Worm (Caenorhabditis elegans) whole organism, late embryonic: ENCODE results near the gene B0361.14.
A peak's percentile ranks its signal among the peaks of the same experiment; 100 is the strongest.

ENCODE experiments used
- C08G9.2 ChIP-seq: sonication (generic microtip); optimal IDR thresholded peaks from 2 replicates; lab custom pipeline; 2016; ENCODE audit warnings: mild to moderate bottlenecking, missing genetic modification characterization, moderate library complexity, missing compliant biosample characterization
- F13H6.1 ChIP-seq: sonication (generic microtip); optimal IDR thresholded peaks from 2 replicates; lab custom pipeline; 2016; ENCODE audit warnings: missing genetic modification characterization, missing compliant biosample characterization
- K02D7.2 ChIP-seq: sonication (generic microtip); optimal IDR thresholded peaks from 2 replicates; lab custom pipeline; 2017; ENCODE audit warnings: mild to moderate bottlenecking, missing genetic modification characterization, missing compliant biosample characterization
- Y22D7AL.16 ChIP-seq: sonication (generic microtip); optimal IDR thresholded peaks from 2 replicates; lab custom pipeline; 2016; ENCODE audit warnings: missing genetic modification characterization, missing compliant biosample characterization
- ama-1 ChIP-seq: fragments of 150-350 bp; optimal IDR thresholded peaks from 2 replicates; lab custom pipeline; 2014
- ceh-18 ChIP-seq: sonication (generic microtip); optimal IDR thresholded peaks from 2 replicates; lab custom pipeline; 2016; ENCODE audit warnings: missing genetic modification characterization, missing compliant biosample characterization
- ceh-19 ChIP-seq: fragments of 200-800 bp; sonication (Bioruptor generic); optimal IDR thresholded peaks from 2 replicates; lab custom pipeline; 2018; ENCODE audit warnings: mild to moderate bottlenecking, missing genetic modification characterization, missing compliant biosample characterization
- ceh-2 ChIP-seq: sonication (generic microtip); optimal IDR thresholded peaks from 2 replicates; lab custom pipeline; 2016; ENCODE audit warnings: missing genotype, missing genetic modification characterization, missing compliant biosample characterization
- ceh-30 ChIP-seq: fragments of 150-350 bp; optimal IDR thresholded peaks from 2 replicates; lab custom pipeline; 2014; ENCODE audit warnings: missing biosample characterization, missing genetic modification characterization
- ceh-31 ChIP-seq: sonication (generic microtip); optimal IDR thresholded peaks from 2 replicates; lab custom pipeline; 2016; ENCODE audit warnings: missing genetic modification characterization, missing compliant biosample characterization
- ceh-34 ChIP-seq: sonication (generic microtip); optimal IDR thresholded peaks from 2 replicates; lab custom pipeline; 2016; ENCODE audit warnings: mild to moderate bottlenecking, missing genetic modification characterization, missing compliant biosample characterization
- ceh-45 ChIP-seq: fragments of 200-800 bp; sonication (Bioruptor generic); IDR thresholded peaks from 2 replicates; pipeline ENCODE4 v1.3.6; 2022; ENCODE audit warnings: missing genetic modification reagents, missing genetic modification characterization, missing compliant biosample characterization
- ceh-48 ChIP-seq: sonication (generic microtip); optimal IDR thresholded peaks from 2 replicates; lab custom pipeline; 2016; ENCODE audit warnings: missing genetic modification characterization, inconsistent platforms, missing compliant biosample characterization
- ceh-6 ChIP-seq: fragments of 200-800 bp; sonication (Bioruptor generic); optimal IDR thresholded peaks from 2 replicates; lab custom pipeline; 2018; ENCODE audit warnings: mild to moderate bottlenecking, missing genetic modification characterization, missing compliant biosample characterization
- ceh-9 ChIP-seq: sonication (generic microtip); optimal IDR thresholded peaks from 2 replicates; lab custom pipeline; 2016; ENCODE audit warnings: mild to moderate bottlenecking, missing genetic modification characterization, inconsistent platforms, missing compliant biosample characterization
- che-1 ChIP-seq: sonication (generic microtip); optimal IDR thresholded peaks from 2 replicates; lab custom pipeline; 2016; ENCODE audit warnings: mild to moderate bottlenecking, missing genetic modification characterization, missing compliant biosample characterization
- dmd-4 ChIP-seq: sonication (generic microtip); optimal IDR thresholded peaks from 2 replicates; lab custom pipeline; 2016; ENCODE audit warnings: borderline replicate concordance, missing genetic modification characterization, missing compliant biosample characterization
- dve-1 ChIP-seq: sonication (generic microtip); optimal IDR thresholded peaks from 2 replicates; lab custom pipeline; 2017; ENCODE audit warnings: antibody characterized with exemption, mild to moderate bottlenecking, missing genetic modification characterization, missing compliant biosample characterization
- elt-2 ChIP-seq: sonication (generic microtip); optimal IDR thresholded peaks from 2 replicates; lab custom pipeline; 2016; ENCODE audit warnings: missing genetic modification reagents, missing genetic modification characterization, missing compliant biosample characterization
- elt-4 ChIP-seq: sonication (generic microtip); optimal IDR thresholded peaks from 2 replicates; lab custom pipeline; 2016; ENCODE audit warnings: missing genetic modification characterization, missing compliant biosample characterization
- ets-4 ChIP-seq: sonication (generic microtip); optimal IDR thresholded peaks from 2 replicates; lab custom pipeline; 2016; ENCODE audit warnings: missing genetic modification characterization, missing compliant biosample characterization
- eyg-1 ChIP-seq: sonication (generic microtip); optimal IDR thresholded peaks from 2 replicates; lab custom pipeline; 2016; ENCODE audit warnings: missing genotype, missing genetic modification characterization, missing compliant biosample characterization
- fax-1 ChIP-seq: sonication (generic microtip); optimal IDR thresholded peaks from 2 replicates; lab custom pipeline; 2016; ENCODE audit warnings: missing genotype, missing genetic modification characterization, missing compliant biosample characterization
- gmeb-2 ChIP-seq: sonication (generic microtip); optimal IDR thresholded peaks from 2 replicates; lab custom pipeline; 2016; ENCODE audit warnings: missing genetic modification characterization, inconsistent platforms, missing compliant biosample characterization
- hlh-13 ChIP-seq: fragments of 200-800 bp; sonication (Bioruptor generic); optimal IDR thresholded peaks from 2 replicates; lab custom pipeline; 2018; ENCODE audit warnings: mild to moderate bottlenecking, missing genetic modification characterization, missing compliant biosample characterization
- hlh-15 ChIP-seq: sonication (generic microtip); optimal IDR thresholded peaks from 2 replicates; lab custom pipeline; 2016; ENCODE audit warnings: missing genetic modification characterization, missing compliant biosample characterization
- hlh-30 ChIP-seq: sonication (generic microtip); optimal IDR thresholded peaks from 2 replicates; lab custom pipeline; 2017; ENCODE audit warnings: antibody characterized with exemption, missing genetic modification characterization, missing compliant biosample characterization; ENCODE audit not compliant: insufficient read depth
- hlh-6 ChIP-seq: sonication (generic microtip); optimal IDR thresholded peaks from 2 replicates; lab custom pipeline; 2016; ENCODE audit warnings: missing genotype, missing genetic modification characterization, missing compliant biosample characterization
- lim-6 ChIP-seq: sonication (generic microtip); optimal IDR thresholded peaks from 2 replicates; lab custom pipeline; 2016; ENCODE audit warnings: missing genetic modification characterization, missing compliant biosample characterization
- lin-11 ChIP-seq: fragments of 200-800 bp; sonication (Bioruptor generic); optimal IDR thresholded peaks from 2 replicates; lab custom pipeline; 2018; ENCODE audit warnings: mild to moderate bottlenecking, missing genetic modification characterization, missing compliant biosample characterization
- mec-3 ChIP-seq: sonication (generic microtip); optimal IDR thresholded peaks from 2 replicates; lab custom pipeline; 2016; ENCODE audit warnings: borderline replicate concordance, missing genetic modification characterization, missing compliant biosample characterization
- nfya-1 ChIP-seq: sonication (generic microtip); optimal IDR thresholded peaks from 2 replicates; lab custom pipeline; 2017; ENCODE audit warnings: missing genetic modification characterization, mild to moderate bottlenecking, missing compliant biosample characterization, antibody characterized with exemption, moderate library complexity
- nhr-232 ChIP-seq: sonication (generic microtip); optimal IDR thresholded peaks from 2 replicates; lab custom pipeline; 2016; ENCODE audit warnings: missing genetic modification characterization, missing compliant biosample characterization
- odd-2 ChIP-seq: sonication (generic microtip); optimal IDR thresholded peaks from 2 replicates; lab custom pipeline; 2017; ENCODE audit warnings: antibody characterized with exemption, mild to moderate bottlenecking, missing genetic modification characterization, missing compliant biosample characterization
- pag-3 ChIP-seq: sonication (generic microtip); optimal IDR thresholded peaks from 2 replicates; lab custom pipeline; 2016; ENCODE audit warnings: missing compliant biosample characterization, missing genetic modification characterization, borderline replicate concordance
- pqm-1 ChIP-seq: sonication (generic microtip); optimal IDR thresholded peaks from 2 replicates; lab custom pipeline; 2016; ENCODE audit warnings: missing genetic modification characterization, missing compliant biosample characterization
- pros-1 ChIP-seq: fragments of 150-350 bp; optimal IDR thresholded peaks from 2 replicates; lab custom pipeline; 2014; ENCODE audit warnings: missing biosample characterization, missing genetic modification reagents, missing genetic modification characterization
- ref-2 ChIP-seq: sonication (generic microtip); optimal IDR thresholded peaks from 2 replicates; lab custom pipeline; 2016; ENCODE audit warnings: missing genetic modification characterization, missing compliant biosample characterization
- rnt-1 ChIP-seq: sonication (generic microtip); optimal IDR thresholded peaks from 2 replicates; lab custom pipeline; 2016; ENCODE audit warnings: missing genetic modification characterization, missing compliant biosample characterization
- sdc-2 ChIP-seq: sonication (generic microtip); optimal IDR thresholded peaks from 2 replicates; lab custom pipeline; 2016; ENCODE audit warnings: missing genotype, missing genetic modification characterization, missing compliant biosample characterization
- sox-4 ChIP-seq: sonication (generic microtip); optimal IDR thresholded peaks from 2 replicates; lab custom pipeline; 2017; ENCODE audit warnings: mild to moderate bottlenecking, missing genetic modification characterization, inconsistent platforms, missing compliant biosample characterization
- syd-9 ChIP-seq: sonication (generic microtip); optimal IDR thresholded peaks from 2 replicates; lab custom pipeline; 2016; ENCODE audit warnings: mild to moderate bottlenecking, missing genetic modification characterization, moderate library complexity, missing compliant biosample characterization
- tbx-2 ChIP-seq: sonication (generic microtip); optimal IDR thresholded peaks from 2 replicates; lab custom pipeline; 2016; ENCODE audit warnings: missing genetic modification characterization, missing compliant biosample characterization
- tbx-7 ChIP-seq: sonication (generic microtip); optimal IDR thresholded peaks from 2 replicates; lab custom pipeline; 2016; ENCODE audit warnings: missing genotype, missing genetic modification characterization, missing compliant biosample characterization
- unc-42 ChIP-seq: sonication (generic microtip); optimal IDR thresholded peaks from 2 replicates; lab custom pipeline; 2016; ENCODE audit warnings: missing genotype, missing genetic modification characterization, missing compliant biosample characterization
- unc-55 ChIP-seq: sonication (generic microtip); optimal IDR thresholded peaks from 2 replicates; lab custom pipeline; 2017; ENCODE audit warnings: missing biosample characterization, missing genetic modification reagents, missing genetic modification characterization
- unc-86 ChIP-seq: sonication (generic microtip); optimal IDR thresholded peaks from 2 replicates; lab custom pipeline; 2016; ENCODE audit warnings: missing genetic modification characterization, missing compliant biosample characterization
- zip-5 ChIP-seq: sonication (generic microtip); optimal IDR thresholded peaks from 2 replicates; lab custom pipeline; 2016; ENCODE audit warnings: missing genetic modification characterization, missing compliant biosample characterization
- ztf-16 ChIP-seq: sonication (generic microtip); optimal IDR thresholded peaks from 2 replicates; lab custom pipeline; 2017; ENCODE audit warnings: missing genetic modification characterization, missing compliant biosample characterization

Gene B0361.14

DNA sequence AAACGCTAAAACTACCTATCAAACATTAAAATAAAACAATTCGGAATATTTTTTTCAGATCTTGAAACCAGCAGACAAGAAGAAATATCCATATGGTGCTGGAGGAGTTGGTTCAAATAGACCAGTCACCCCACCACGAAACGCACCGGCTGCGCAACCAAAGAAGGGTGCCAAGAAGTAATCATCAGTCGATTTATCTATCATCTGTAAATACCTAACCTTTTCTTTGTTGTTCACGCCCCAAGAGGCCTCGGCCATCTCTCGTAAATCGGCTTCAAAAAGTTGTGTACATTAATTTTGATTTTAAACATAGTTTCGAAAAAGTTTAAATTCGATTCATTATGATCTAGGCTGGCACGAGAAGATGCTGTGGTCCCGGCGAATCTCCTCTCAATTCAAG is 38.7 kb upstream of the B0361.14 start:
- TF ChIP-seq lim-6 (no peak), ceh-30 (no peak), tbx-7 (tag; lab: Kevin White, UChicago) (no peak), C08G9.2 (tag; lab: Kevin White, UChicago) (no peak), lin-11 (tag; lab: Kevin White, UChicago) (no peak), pag-3 (tag; lab: Kevin White, UChicago) (no peak), hlh-6 (no peak)

DNA sequence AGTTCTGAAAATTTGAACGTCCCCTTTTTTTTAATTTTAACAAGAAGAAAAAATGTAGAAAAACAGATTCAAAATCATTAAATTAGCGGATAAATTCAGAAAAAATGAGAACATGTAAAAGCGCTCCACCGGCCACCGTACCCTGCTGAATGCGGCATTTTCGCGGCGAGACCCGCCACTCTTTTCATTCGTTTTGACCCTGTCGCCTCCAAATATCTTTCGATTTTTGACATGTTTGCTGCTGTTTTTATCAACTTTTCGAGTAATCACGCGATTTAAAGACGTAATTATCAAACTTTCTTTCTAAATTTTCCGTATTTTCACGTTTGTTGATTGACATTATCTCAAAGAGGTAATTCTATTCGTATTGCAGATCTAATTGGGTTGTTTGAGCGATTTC is 36.9 kb upstream of the B0361.14 start, which contains the start of gene gsp-2:
Gene gsp-2, plus strand, starts transcription at position 374 of the 400 bp plus-strand sequence.
- TF ChIP-seq K02D7.2 (tag; lab: Kevin White, UChicago) (no peak), syd-9 (tag; lab: Kevin White, UChicago) (no peak), ama-1 (no peak), fax-1 (no peak), dmd-4 (tag; lab: Kevin White, UChicago) (no peak), lim-6 (no peak), odd-2 (no peak), ceh-9 (tag; lab: Kevin White, UChicago) (no peak), che-1 (tag; lab: Kevin White, UChicago) (peak; percentile 0), ceh-2 (tag; lab: Kevin White, UChicago) (no peak), unc-55 (GFP tag; lab: Kevin White, UChicago) (no peak), hlh-30 (tag; lab: Kevin White, UChicago) (no peak), nfya-1 (tag; lab: Kevin White, UChicago) (peak; percentile 74), hlh-6 (no peak), ceh-6 (GFP tag; lab: Kevin White, UChicago) (no peak), unc-42 (tag; lab: Kevin White, UChicago) (peak; percentile 23), ceh-19 (no peak), ceh-31 (tag; lab: Kevin White, UChicago) (peak; percentile 35), tbx-2 (tag; lab: Kevin White, UChicago) (peak; percentile 20), nhr-232 (no peak), elt-2 (tag; lab: Kevin White, UChicago) (peak; percentile 24), ceh-18 (tag; lab: Kevin White, UChicago) (no peak), ceh-30 (no peak), sdc-2 (no peak), hlh-13 (GFP tag; lab: Kevin White, UChicago) (no peak), ceh-45 (no peak), ets-4 (tag; lab: Kevin White, UChicago) (no peak), mec-3 (tag; lab: Kevin White, UChicago) (no peak), hlh-15 (tag; lab: Kevin White, UChicago) (no peak), ref-2 (tag; lab: Kevin White, UChicago) (peak; percentile 29), Y22D7AL.16 (tag; lab: Kevin White, UChicago) (no peak), gmeb-2 (no peak), F13H6.1 (tag; lab: Kevin White, UChicago) (no peak), dve-1 (peak; percentile 16), pag-3 (tag; lab: Kevin White, UChicago) (no peak), rnt-1 (tag; lab: Kevin White, UChicago) (no peak), unc-86 (no peak)
- TF ChIP-seq, all 69 proteins: peak for 8

DNA sequence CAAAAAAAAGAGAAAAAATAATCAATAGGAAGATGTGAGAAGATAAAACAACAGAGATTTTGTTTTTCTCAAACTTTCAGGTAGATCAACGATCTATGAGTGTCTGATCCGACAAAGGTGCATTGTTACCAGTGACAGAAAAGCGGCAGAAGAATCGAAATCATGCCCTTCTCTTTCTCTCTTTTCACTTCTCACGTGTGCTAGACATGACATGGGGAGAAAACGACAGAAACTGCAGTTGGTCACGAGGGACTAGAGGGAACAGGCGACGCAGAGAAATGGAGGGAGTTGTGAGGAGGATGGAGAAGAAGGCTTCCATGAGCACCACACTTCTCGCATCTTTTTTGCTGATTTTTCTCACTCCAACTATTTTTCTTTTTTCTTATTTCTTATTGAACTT is 35.9 kb upstream of the B0361.14 start, which contains the start of gene F56C9.10:
Gene F56C9.10, minus strand, starts transcription at position 97 of the 400 bp plus-strand sequence.
- TF ChIP-seq sdc-2: peak; percentile 2
- no peak for TF ChIP-seq pag-3 (tag; lab: Kevin White, UChicago)
- TF ChIP-seq tbx-2 (tag; lab: Kevin White, UChicago): peak; percentile 57
- TF ChIP-seq ceh-45: no peak
- TF ChIP-seq lim-6: no peak
- peak; percentile 76 for TF ChIP-seq nfya-1 (tag; lab: Kevin White, UChicago)
- TF ChIP-seq ceh-48 (tag; lab: Kevin White, UChicago): peak; percentile 9
- peak; percentile 37 for TF ChIP-seq ref-2 (tag; lab: Kevin White, UChicago)
- no peak for TF ChIP-seq pqm-1 (tag; lab: Kevin White, UChicago)
- TF ChIP-seq pros-1 (tag; lab: Kevin White, UChicago): peak; percentile 54
- no peak for TF ChIP-seq Y22D7AL.16 (tag; lab: Kevin White, UChicago)
- no peak for TF ChIP-seq dmd-4 (tag; lab: Kevin White, UChicago)
- no peak for TF ChIP-seq ceh-34 (tag; lab: Kevin White, UChicago)
- no peak for TF ChIP-seq sox-4
- TF ChIP-seq ztf-16 (tag; lab: Kevin White, UChicago): no peak
- no peak for TF ChIP-seq eyg-1 (tag; lab: Kevin White, UChicago)
- peak; percentile 56 for TF ChIP-seq ceh-31 (tag; lab: Kevin White, UChicago)
- TF ChIP-seq elt-4 (tag; lab: Kevin White, UChicago): no peak
- no peak for TF ChIP-seq dve-1
- TF ChIP-seq unc-55 (GFP tag; lab: Kevin White, UChicago): peak; percentile 89
- peak; percentile 99 for TF ChIP-seq hlh-30 (tag; lab: Kevin White, UChicago)
- no peak for TF ChIP-seq zip-5 (tag; lab: Kevin White, UChicago)
- TF ChIP-seq ceh-18 (tag; lab: Kevin White, UChicago): peak; percentile 93
- TF ChIP-seq ceh-6 (GFP tag; lab: Kevin White, UChicago): no peak
- TF ChIP-seq elt-2 (tag; lab: Kevin White, UChicago): no peak
